Worm (Caenorhabditis elegans) whole organism, young adult: ENCODE data around the gene T26H10.2.
"Not testable (repeated sequence)": the region's sequence is repeated elsewhere in the genome, so short reads cannot be mapped to it uniquely, and the experiment has no call there.

Source experiments
- B0019.2 ChIP-seq: fragments of 200-800 bp; sonication (Bioruptor generic); conservative IDR thresholded peaks from 2 replicates; pipeline ENCODE4 v1.3.6; 2022; ENCODE audit warnings: missing genetic modification reagents, missing genetic modification characterization, missing compliant biosample characterization
- F23B12.7 ChIP-seq: sonication (generic microtip); optimal IDR thresholded peaks from 2 replicates; lab custom pipeline; 2017; ENCODE audit warnings: missing genetic modification characterization, mild to moderate bottlenecking, missing compliant biosample characterization, antibody characterized with exemption, moderate library complexity; ENCODE audit not compliant: insufficient read depth
- F33H1.4 ChIP-seq: fragments of 200-800 bp; sonication (Bioruptor generic); IDR thresholded peaks from 2 replicates; pipeline ENCODE4 v1.3.6; 2022; ENCODE audit warnings: missing genetic modification reagents, missing genetic modification characterization, missing compliant biosample characterization
- F49E8.2 ChIP-seq: sonication (generic microtip); optimal IDR thresholded peaks from 3 replicates; lab custom pipeline; 2017; ENCODE audit warnings: missing genetic modification characterization, mild to moderate bottlenecking, missing compliant biosample characterization, antibody characterized with exemption, moderate library complexity; ENCODE audit not compliant: insufficient read depth
- F57C9.4 ChIP-seq: sonication (generic microtip); optimal IDR thresholded peaks from 2 replicates; lab custom pipeline; 2017; ENCODE audit warnings: mild to moderate bottlenecking, missing genetic modification characterization, missing compliant biosample characterization
- T26A5.8 ChIP-seq: sonication (generic microtip); optimal IDR thresholded peaks from 2 replicates; lab custom pipeline; 2016; ENCODE audit warnings: missing genetic modification characterization, missing compliant biosample characterization
- Y56A3A.18 ChIP-seq: fragments of 200-800 bp; sonication (Bioruptor generic); IDR thresholded peaks from 2 replicates; pipeline ENCODE4 v1.3.6; 2022; ENCODE audit warnings: missing genetic modification reagents, missing genetic modification characterization, missing compliant biosample characterization
- ama-1 ChIP-seq, 3 experiments: fragments of 150-350 bp in 1 of 3; sonication (generic microtip) in 2 of 3; optimal IDR thresholded peaks; 2 replicates each; lab custom pipeline; 2014 to 2018; ENCODE audit warnings: missing biosample characterization in 2 of 3, missing genetic modification characterization in 2 of 3, missing genetic modification reagents in 2 of 3
- aptf-2 ChIP-seq: fragments of 200-800 bp; sonication (Bioruptor generic); conservative IDR thresholded peaks from 2 replicates; pipeline ENCODE4 v1.3.6; 2022; ENCODE audit warnings: missing genetic modification reagents, missing genetic modification characterization, missing compliant biosample characterization
- aptf-3 ChIP-seq: fragments of 200-800 bp; sonication (Bioruptor generic); IDR thresholded peaks from 2 replicates; pipeline ENCODE4 v1.3.6; 2022; ENCODE audit warnings: missing genetic modification characterization, missing compliant biosample characterization
- athp-1 ChIP-seq: sonication (generic microtip); optimal IDR thresholded peaks from 2 replicates; lab custom pipeline; 2017; ENCODE audit warnings: mild to moderate bottlenecking, missing genetic modification characterization, missing compliant biosample characterization
- bed-2 ChIP-seq: fragments of 200-800 bp; sonication (Bioruptor generic); IDR thresholded peaks from 2 replicates; pipeline ENCODE4 v1.3.6; 2022; ENCODE audit warnings: missing genetic modification reagents, missing genetic modification characterization, missing compliant biosample characterization
- dpff-1 ChIP-seq: sonication (generic microtip); optimal IDR thresholded peaks from 2 replicates; lab custom pipeline; 2017; ENCODE audit warnings: mild to moderate bottlenecking, missing genetic modification characterization, missing compliant biosample characterization
- efl-1 ChIP-seq: fragments of 150-350 bp; optimal IDR thresholded peaks from 2 replicates; lab custom pipeline; 2014; ENCODE audit warnings: missing biosample characterization, missing genetic modification reagents, missing genetic modification characterization
- egl-44 ChIP-seq: fragments of 200-800 bp; sonication (Bioruptor generic); IDR thresholded peaks from 2 replicates; pipeline ENCODE4 v1.3.6; 2022; ENCODE audit warnings: missing genetic modification reagents, missing genetic modification characterization, missing compliant biosample characterization
- him-1 ChIP-seq: sonication (generic microtip); optimal IDR thresholded peaks from 2 replicates; lab custom pipeline; 2016; ENCODE audit warnings: missing genotype, missing genetic modification reagents, missing genetic modification characterization, missing compliant biosample characterization
- hrde-1 ChIP-seq: sonication (generic microtip); optimal IDR thresholded peaks from 2 replicates; lab custom pipeline; 2016; ENCODE audit warnings: missing genetic modification characterization, mild to moderate bottlenecking, missing compliant biosample characterization, moderate library complexity, missing genotype, missing genetic modification reagents, borderline replicate concordance
- lag-1 ChIP-seq: fragments of 200-800 bp; sonication (Bioruptor generic); IDR thresholded peaks from 2 replicates; pipeline ENCODE4 v1.3.6; 2022; ENCODE audit warnings: missing genetic modification reagents, missing genetic modification characterization, missing compliant biosample characterization
- lin-35 ChIP-seq, 3 experiments: fragments of 150-350 bp in 2 of 3; sonication (generic microtip) in 1 of 3; optimal IDR thresholded peaks; 2 replicates each; lab custom pipeline; 2014 to 2018; ENCODE audit warnings: missing biosample characterization in 3 of 3, missing genetic modification characterization in 3 of 3, missing genetic modification reagents in 3 of 3
- lin-54 ChIP-seq: fragments of 200-800 bp; sonication (Bioruptor generic); optimal IDR thresholded peaks from 2 replicates; lab custom pipeline; 2018; ENCODE audit warnings: mild to moderate bottlenecking, missing genetic modification characterization, missing compliant biosample characterization
- lir-1 ChIP-seq: fragments of 200-800 bp; sonication (Bioruptor generic); conservative IDR thresholded peaks from 2 replicates; pipeline ENCODE4 v1.3.6; 2022; ENCODE audit warnings: missing genetic modification reagents, missing genetic modification characterization, missing compliant biosample characterization
- lsy-27 ChIP-seq: sonication (generic microtip); optimal IDR thresholded peaks from 2 replicates; lab custom pipeline; 2017; ENCODE audit warnings: missing genetic modification characterization, mild to moderate bottlenecking, missing compliant biosample characterization, antibody characterized with exemption, missing genotype, borderline replicate concordance; ENCODE audit not compliant: insufficient read depth
- madf-3 ChIP-seq: fragments of 200-800 bp; sonication (Bioruptor generic); IDR thresholded peaks from 2 replicates; pipeline ENCODE4 v1.3.6; 2022; ENCODE audit warnings: missing genetic modification reagents, missing genetic modification characterization, missing compliant biosample characterization
- mel-28 ChIP-seq: sonication (generic microtip); optimal IDR thresholded peaks from 2 replicates; lab custom pipeline; 2016; ENCODE audit warnings: borderline replicate concordance, mild to moderate bottlenecking, missing genetic modification characterization, missing compliant biosample characterization
- mes-4 ChIP-seq: sonication (generic microtip); optimal IDR thresholded peaks from 2 replicates; lab custom pipeline; 2016; ENCODE audit warnings: missing genotype, missing genetic modification characterization, missing compliant biosample characterization
- nfyb-1 ChIP-seq: fragments of 200-800 bp; sonication (Bioruptor generic); IDR thresholded peaks from 2 replicates; pipeline ENCODE4 v1.3.6; 2022; ENCODE audit warnings: missing genetic modification reagents, missing genetic modification characterization, missing compliant biosample characterization
- nhr-120 ChIP-seq: fragments of 200-800 bp; sonication (Bioruptor generic); IDR thresholded peaks from 2 replicates; pipeline ENCODE4 v1.3.6; 2022; ENCODE audit warnings: missing genetic modification characterization, missing compliant biosample characterization
- nhr-179 ChIP-seq: sonication (generic microtip); optimal IDR thresholded peaks from 2 replicates; lab custom pipeline; 2016; ENCODE audit warnings: mild to moderate bottlenecking, missing genetic modification characterization, missing compliant biosample characterization
- rec-8 ChIP-seq, 2 experiments: sonication (generic microtip); optimal IDR thresholded peaks; 2 replicates each; lab custom pipeline; 2016; ENCODE audit warnings: mild to moderate bottlenecking in 2 of 2, missing genetic modification characterization in 2 of 2, missing genetic modification reagents in 2 of 2, missing genotype in 2 of 2, missing biosample characterization in 1 of 2, missing compliant biosample characterization in 1 of 2, moderate library complexity in 1 of 2
- snpc-3.4 ChIP-seq: sonication (generic microtip); optimal IDR thresholded peaks from 2 replicates; lab custom pipeline; 2017; ENCODE audit warnings: missing genetic modification characterization, mild to moderate bottlenecking, missing compliant biosample characterization, antibody characterized with exemption, moderate library complexity, missing genotype, missing genetic modification reagents
- snpc-4 ChIP-seq, 5 experiments: fragments of 150-350 bp in 1 of 5; sonication (generic microtip) in 4 of 5; optimal IDR thresholded peaks; 2 replicates each; lab custom pipeline; 2014 to 2018; ENCODE audit warnings: missing genetic modification characterization in 5 of 5, missing biosample characterization in 3 of 5, antibody characterized with exemption in 2 of 5, mild to moderate bottlenecking in 2 of 5, missing compliant biosample characterization in 2 of 5, missing genotype in 2 of 5, moderate library complexity in 2 of 5, missing genetic modification reagents in 1 of 5
- somi-1 ChIP-seq: fragments of 200-800 bp; sonication (Bioruptor generic); optimal IDR thresholded peaks from 2 replicates; lab custom pipeline; 2018; ENCODE audit warnings: mild to moderate bottlenecking, missing genetic modification characterization, missing compliant biosample characterization
- unc-62 ChIP-seq: fragments of 150-350 bp; optimal IDR thresholded peaks from 2 replicates; lab custom pipeline; 2014; ENCODE audit warnings: missing biosample characterization, missing genetic modification reagents, missing genetic modification characterization
- zim-3 ChIP-seq: sonication (generic microtip); optimal IDR thresholded peaks from 2 replicates; lab custom pipeline; 2017; ENCODE audit warnings: mild to moderate bottlenecking, missing genetic modification characterization, moderate library complexity, missing compliant biosample characterization
- ztf-26 ChIP-seq: sonication (generic microtip); optimal IDR thresholded peaks from 2 replicates; lab custom pipeline; 2017; ENCODE audit warnings: missing genetic modification characterization, missing compliant biosample characterization

The T26H10.2 gene

DNA sequence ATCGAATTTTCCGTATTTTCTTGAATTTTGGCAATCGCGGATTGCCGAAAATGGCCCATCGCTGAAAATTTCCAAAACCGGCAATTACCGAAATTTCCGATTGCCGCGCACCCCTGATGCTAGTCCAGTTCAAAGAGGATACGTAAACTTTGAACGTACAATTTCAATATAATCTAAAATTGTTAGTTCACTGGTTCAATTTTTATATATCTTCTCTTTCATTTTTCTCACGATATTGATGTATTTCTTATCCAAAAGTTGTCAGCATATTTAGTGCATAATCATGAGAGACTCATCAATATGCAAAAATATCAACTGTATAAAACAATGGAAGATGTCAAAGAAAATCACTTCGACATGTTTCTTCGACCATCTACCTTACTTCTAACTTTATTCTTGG, 25.8 kb downstream of the T26H10.2 start, which contains the start of gene nas-17:
Gene nas-17, plus strand, starts transcription at position 301 of the 400 bp plus-strand sequence.
- TF ChIP-seq somi-1 (no peak), F23B12.7 (tag; lab: Kevin White, UChicago) (no peak), snpc-3.4 (tag; lab: Kevin White, UChicago) (no peak), hrde-1 (tag; lab: Kevin White, UChicago) (no peak), T26A5.8 (tag; lab: Kevin White, UChicago) (no peak), aptf-2 (GFP tag; lab: Robert Waterston, UW) (no peak), mes-4 (tag; lab: Kevin White, UChicago) (no peak), Y56A3A.18 (GFP tag; lab: Robert Waterston, UW) (no peak), athp-1 (tag; lab: Kevin White, UChicago) (no peak), F33H1.4 (no peak), F49E8.2 (tag; lab: Kevin White, UChicago) (no peak), mel-28 (tag; lab: Kevin White, UChicago) (no peak), ama-1 (optimal IDR thresholded peaks at IDR 0.05; lab: Kevin White, UChicago) (no peak), ama-1 (GFP tag; optimal IDR thresholded peaks at IDR 0.05; lab: Kevin White, UChicago) (no peak)

- TF ChIP-seq lsy-27 (tag; lab: Kevin White, UChicago); bed-2 (GFP tag; lab: Robert Waterston, UW); snpc-4 (GFP tag; optimal IDR thresholded peaks at IDR 0.05; lab: Kevin White, UChicago); snpc-4 (tag; optimal IDR thresholded peaks at IDR 0.05; lab: Kevin White, UChicago): not testable (repeated sequence)
These were observed 28.3 kb downstream of the T26H10.2 start, which contains the start of gene nas-18 for ce11 chrV:11396134-11396533. Gene nas-18, plus strand, starts transcription at chrV:11396434.

- TF ChIP-seq unc-62 (GFP tag; lab: Kevin White, UChicago); aptf-3 (GFP tag; lab: Robert Waterston, UW); egl-44 (GFP tag; lab: Robert Waterston, UW): not testable (repeated sequence)
These were observed 29.4 kb downstream of the T26H10.2 start, which contains the start of gene K03B8.4 for ce11 chrV:11395024-11395423. Gene K03B8.4, minus strand, starts transcription at chrV:11395124.

- TF ChIP-seq nfyb-1 (GFP tag; lab: Robert Waterston, UW) = no peak
- no peak for TF ChIP-seq him-1
- no peak for TF ChIP-seq lin-35 (GFP tag; optimal IDR thresholded peaks at IDR 0.05; lab: Kevin White, UChicago)
- TF ChIP-seq lir-1 (GFP tag; lab: Robert Waterston, UW) = no peak
- TF ChIP-seq lag-1 (GFP tag; lab: Robert Waterston, UW) = no peak
- no peak for TF ChIP-seq lin-54
- TF ChIP-seq nhr-179 (tag; lab: Kevin White, UChicago) = no peak
- no peak for TF ChIP-seq ztf-26 (tag; lab: Kevin White, UChicago)
- TF ChIP-seq snpc-4 (GFP tag; optimal IDR thresholded peaks at IDR 0.05; lab: Kevin White, UChicago) = no peak
- no peak for TF ChIP-seq snpc-4 (tag; optimal IDR thresholded peaks at IDR 0.05; lab: Kevin White, UChicago)
- TF ChIP-seq nhr-120 (GFP tag; lab: Robert Waterston, UW) = no peak
- no peak for TF ChIP-seq zim-3 (tag; lab: Kevin White, UChicago)
- no peak for TF ChIP-seq dpff-1 (tag; lab: Kevin White, UChicago)
- no peak for TF ChIP-seq rec-8 (tag; optimal IDR thresholded peaks at IDR 0.05; lab: Kevin White, UChicago)
- TF ChIP-seq B0019.2 (GFP tag; lab: Robert Waterston, UW) = no peak
- TF ChIP-seq F57C9.4 = no peak
- no peak for TF ChIP-seq madf-3
- no peak for TF ChIP-seq efl-1 (GFP tag; lab: Kevin White, UChicago)
- TF ChIP-seq, all 124 proteins: peak for 0
These were observed 32.4 kb downstream of the T26H10.2 start, which contains the start of gene nas-16 for ce11 chrV:11392020-11392419. Gene nas-16, plus strand, starts transcription at chrV:11392320.
